Worm (Caenorhabditis elegans): ENCODE data around the gene nhr-166.
A peak's percentile ranks its signal among the peaks of the same experiment; 100 is the strongest.

nhr-166 gene

ce11 chrII:3929446-3929845, 49.4 kb downstream of the nhr-166 start:
- TF ChIP-seq nhr-76 (tag; optimal IDR thresholded peaks at IDR 0.05) (no peak), ces-1 (GFP tag; optimal IDR thresholded peaks at IDR 0.05) (no peak), cnd-1 (tag; optimal IDR thresholded peaks at IDR 0.05) (no peak), elt-1 (tag; optimal IDR thresholded peaks at IDR 0.05; ENCODE audit: borderline replicate concordance, insufficient read depth) (no peak), sem-2 (GFP tag; optimal IDR thresholded peaks at IDR 0.05) (no peak), flh-1 (GFP tag; optimal IDR thresholded peaks at IDR 0.05) (no peak), unc-62 (GFP tag; optimal IDR thresholded peaks at IDR 0.05) (no peak), zip-8 (tag; optimal IDR thresholded peaks at IDR 0.05) (no peak), nhr-28 (tag; optimal IDR thresholded peaks at IDR 0.05) (no peak), ceh-43 (GFP tag; optimal IDR thresholded peaks at IDR 0.05) (no peak), elt-3 (tag; optimal IDR thresholded peaks at IDR 0.05) (no peak), ceh-39 (tag; optimal IDR thresholded peaks at IDR 0.05) (no peak), unc-39 (tag; optimal IDR thresholded peaks at IDR 0.05) (no peak), nhr-12 (tag; optimal IDR thresholded peaks at IDR 0.05) (no peak)

- TF ChIP-seq elt-1 (tag; optimal IDR thresholded peaks at IDR 0.05; ENCODE audit: borderline replicate concordance, insufficient read depth) = no peak
- TF ChIP-seq blmp-1 (tag; optimal IDR thresholded peaks at IDR 0.05) = no peak
- TF ChIP-seq sptf-1 (tag; optimal IDR thresholded peaks at IDR 0.05) = no peak
- TF ChIP-seq snpc-4 (tag; optimal IDR thresholded peaks at IDR 0.05) = no peak
- no peak for TF ChIP-seq nhr-12 (tag; optimal IDR thresholded peaks at IDR 0.05)
- no peak for TF ChIP-seq nhr-28 (tag; optimal IDR thresholded peaks at IDR 0.05)
- no peak for TF ChIP-seq zip-8 (tag; optimal IDR thresholded peaks at IDR 0.05)
- TF ChIP-seq lin-13 (tag; optimal IDR thresholded peaks at IDR 0.05) = peak; percentile 38
- peak; percentile 70 for TF ChIP-seq pha-4 (tag; optimal IDR thresholded peaks at IDR 0.05)
- no peak for TF ChIP-seq ceh-39 (tag; optimal IDR thresholded peaks at IDR 0.05)
- peak; percentile 58 for TF ChIP-seq hlh-1 (tag; optimal IDR thresholded peaks at IDR 0.05)
- no peak for TF ChIP-seq elt-3 (tag; optimal IDR thresholded peaks at IDR 0.05)
- no peak for TF ChIP-seq nhr-2 (tag; optimal IDR thresholded peaks at IDR 0.05)
- no peak for TF ChIP-seq M03D4.4 (tag; optimal IDR thresholded peaks at IDR 0.05)
- no peak for TF ChIP-seq tbx-8 (GFP tag; optimal IDR thresholded peaks at IDR 0.05)
- TF ChIP-seq ces-1 (GFP tag; optimal IDR thresholded peaks at IDR 0.05) = no peak
- no peak for TF ChIP-seq unc-120 (tag; optimal IDR thresholded peaks at IDR 0.05; ENCODE audit: poor library complexity, severe bottlenecking)
- TF ChIP-seq mab-5 (tag; optimal IDR thresholded peaks at IDR 0.05) = no peak
- no peak for TF ChIP-seq mls-2 (tag; optimal IDR thresholded peaks at IDR 0.05)
- no peak for TF ChIP-seq flh-1 (GFP tag; optimal IDR thresholded peaks at IDR 0.05)
- peak; percentile 36 for TF ChIP-seq unc-62 (GFP tag; optimal IDR thresholded peaks at IDR 0.05)
- TF ChIP-seq unc-39 (tag; optimal IDR thresholded peaks at IDR 0.05) = no peak
- TF ChIP-seq ceh-43 (GFP tag; optimal IDR thresholded peaks at IDR 0.05) = no peak
- no peak for TF ChIP-seq lsy-2 (tag; optimal IDR thresholded peaks at IDR 0.05)
- TF ChIP-seq bed-3 (GFP tag; optimal IDR thresholded peaks at IDR 0.05) = no peak
- no peak for TF ChIP-seq ceh-83 (GFP tag; optimal IDR thresholded peaks at IDR 0.05)
- TF ChIP-seq lin-32 (GFP tag; optimal IDR thresholded peaks at IDR 0.05) = no peak
- TF ChIP-seq sem-2 (GFP tag; optimal IDR thresholded peaks at IDR 0.05) = no peak
- no peak for TF ChIP-seq cnd-1 (tag; optimal IDR thresholded peaks at IDR 0.05)
- no peak for TF ChIP-seq nhr-237 (tag; optimal IDR thresholded peaks at IDR 0.05)
- no peak for TF ChIP-seq drap-1 (GFP tag; optimal IDR thresholded peaks at IDR 0.05)
- TF ChIP-seq ztf-11 (tag; optimal IDR thresholded peaks at IDR 0.05) = no peak
- peak; percentile 2 for TF ChIP-seq mep-1 (tag; optimal IDR thresholded peaks at IDR 0.05)
- TF ChIP-seq nhr-76 (tag; optimal IDR thresholded peaks at IDR 0.05) = no peak
- TF ChIP-seq ham-2 (GFP tag; optimal IDR thresholded peaks at IDR 0.05) = no peak
Observed at ce11 chrII:3930478-3931182, 50.6 kb downstream of the nhr-166 start.

- no peak for TF ChIP-seq blmp-1 (tag; optimal IDR thresholded peaks at IDR 0.05)
- TF ChIP-seq elt-3 (tag; optimal IDR thresholded peaks at IDR 0.05) = no peak
- no peak for TF ChIP-seq ceh-39 (tag; optimal IDR thresholded peaks at IDR 0.05)
- TF ChIP-seq cnd-1 (tag; optimal IDR thresholded peaks at IDR 0.05) = no peak
- TF ChIP-seq sem-2 (GFP tag; optimal IDR thresholded peaks at IDR 0.05) = no peak
- no peak for TF ChIP-seq M03D4.4 (tag; optimal IDR thresholded peaks at IDR 0.05)
- TF ChIP-seq unc-62 (GFP tag; optimal IDR thresholded peaks at IDR 0.05) = no peak
- no peak for TF ChIP-seq nhr-76 (tag; optimal IDR thresholded peaks at IDR 0.05)
- TF ChIP-seq snpc-4 (tag; optimal IDR thresholded peaks at IDR 0.05) = no peak
- no peak for TF ChIP-seq unc-120 (tag; optimal IDR thresholded peaks at IDR 0.05; ENCODE audit: poor library complexity, severe bottlenecking)
- no peak for TF ChIP-seq ztf-11 (tag; optimal IDR thresholded peaks at IDR 0.05)
- no peak for TF ChIP-seq ces-1 (GFP tag; optimal IDR thresholded peaks at IDR 0.05)
- TF ChIP-seq sptf-1 (tag; optimal IDR thresholded peaks at IDR 0.05) = no peak
- TF ChIP-seq ceh-83 (GFP tag; optimal IDR thresholded peaks at IDR 0.05) = no peak
- no peak for TF ChIP-seq lin-32 (GFP tag; optimal IDR thresholded peaks at IDR 0.05)
- no peak for TF ChIP-seq bed-3 (GFP tag; optimal IDR thresholded peaks at IDR 0.05)
- no peak for TF ChIP-seq lin-13 (tag; optimal IDR thresholded peaks at IDR 0.05)
- TF ChIP-seq lsy-2 (tag; optimal IDR thresholded peaks at IDR 0.05) = no peak
Observed at ce11 chrII:3931230-3931629, 51.2 kb downstream of the nhr-166 start.

Data from whole organism, mixed stage, embryonic.